Worm (Caenorhabditis elegans): Measurements from ENCODE around the gene C25D7.9.

- TF ChIP-seq pqm-1 (tag; optimal IDR thresholded peaks at IDR 0.05) (no peak), F13H6.1 (tag; optimal IDR thresholded peaks at IDR 0.05) (peak; percentile 52), K09A11.1 (tag; optimal IDR thresholded peaks at IDR 0.05; ENCODE audit: insufficient read depth) (peak; percentile 3), unc-3 (GFP tag; conservative IDR thresholded peaks at IDR 0.05) (no peak), unc-3 (tag; optimal IDR thresholded peaks at IDR 0.05) (peak; percentile 57), pha-4 (tag; optimal IDR thresholded peaks at IDR 0.05) (no peak), ama-1 (optimal IDR thresholded peaks at IDR 0.05) (no peak), nhr-11 (tag; optimal IDR thresholded peaks at IDR 0.05) (no peak), ceh-22 (tag; optimal IDR thresholded peaks at IDR 0.05) (no peak), lin-11 (tag; optimal IDR thresholded peaks at IDR 0.05) (no peak), pax-1 (tag; optimal IDR thresholded peaks at IDR 0.05) (peak; percentile 58), tbx-2 (tag; optimal IDR thresholded peaks at IDR 0.05) (peak; percentile 84), dve-1 (tag; optimal IDR thresholded peaks at IDR 0.05) (peak; percentile 92)
Measured at ce11 chrV:15071015-15071810, 6.3 kb downstream of the C25D7.9 start, which contains the start of gene unc-76.
